Fruit fly (Drosophila melanogaster) whole organism, pupa: ENCODE measurements around the gene yellow-f.

ENCODE experiments used
- CG10348 ChIP-seq: fragments of 200-800 bp; sonication (Bioruptor generic); IDR thresholded peaks from 2 replicates; pipeline ENCODE4 v1.3.6; 2022; ENCODE audit warnings: missing biosample characterization, missing genetic modification characterization
- CG12605 ChIP-seq: fragments of 200-800 bp; sonication (Bioruptor generic); IDR thresholded peaks from 2 replicates; pipeline ENCODE4 v1.3.6; 2022; ENCODE audit warnings: missing biosample characterization, missing genetic modification characterization
- CG13204 ChIP-seq: fragments of 200-800 bp; sonication (Bioruptor generic); optimal IDR thresholded peaks from 2 replicates; lab custom pipeline; 2018; ENCODE audit warnings: missing biosample characterization, mild to moderate bottlenecking, missing genetic modification characterization, moderate library complexity
- CG14655 ChIP-seq: fragments of 200-800 bp; sonication (Bioruptor generic); optimal IDR thresholded peaks from 3 replicates; lab custom pipeline; 2017; ENCODE audit warnings: mild to moderate bottlenecking, missing biosample characterization, missing genetic modification reagents, missing genetic modification characterization
- CG15710 ChIP-seq: fragments of 200-800 bp; sonication (Bioruptor generic); optimal IDR thresholded peaks from 2 replicates; lab custom pipeline; 2018; ENCODE audit warnings: missing biosample characterization, mild to moderate bottlenecking, missing genetic modification characterization, moderate library complexity
- CG17806 ChIP-seq: fragments of 200-800 bp; sonication (Bioruptor generic); optimal IDR thresholded peaks from 2 replicates; lab custom pipeline; 2018; ENCODE audit warnings: missing biosample characterization, mild to moderate bottlenecking, missing genetic modification characterization, moderate library complexity
- CG32121 ChIP-seq: fragments of 200-800 bp; sonication (Bioruptor generic); IDR thresholded peaks from 2 replicates; pipeline ENCODE4 v1.3.6; 2022; ENCODE audit warnings: missing biosample characterization, missing genetic modification characterization
- CG34367 ChIP-seq: fragments of 200-800 bp; sonication (Bioruptor generic); optimal IDR thresholded peaks from 2 replicates; lab custom pipeline; 2018; ENCODE audit warnings: missing biosample characterization, mild to moderate bottlenecking, missing genetic modification characterization
- CG4496 ChIP-seq: fragments of 200-800 bp; sonication (Bioruptor generic); IDR thresholded peaks from 3 replicates; pipeline ENCODE4 v1.3.6; 2022; ENCODE audit warnings: missing biosample characterization, missing genetic modification characterization
- CG8159 ChIP-seq: fragments of 200-800 bp; sonication (Bioruptor generic); optimal IDR thresholded peaks from 3 replicates; lab custom pipeline; 2018; ENCODE audit warnings: missing biosample characterization, mild to moderate bottlenecking, missing genetic modification characterization, moderate library complexity
- CG8301 ChIP-seq: fragments of 200-800 bp; sonication (Bioruptor generic); optimal IDR thresholded peaks from 2 replicates; lab custom pipeline; 2018; ENCODE audit warnings: missing biosample characterization, mild to moderate bottlenecking, missing genetic modification characterization
- CG9948 ChIP-seq: fragments of 200-800 bp; sonication (Bioruptor generic); optimal IDR thresholded peaks from 2 replicates; lab custom pipeline; 2018; ENCODE audit warnings: missing biosample characterization, mild to moderate bottlenecking, missing genetic modification characterization, moderate library complexity
- D1 ChIP-seq: fragments of 200-800 bp; sonication (Bioruptor generic); optimal IDR thresholded peaks from 2 replicates; lab custom pipeline; 2018; ENCODE audit warnings: missing biosample characterization, mild to moderate bottlenecking, missing genetic modification characterization, moderate library complexity
- EcR ChIP-seq: fragments of 200-800 bp; sonication (Bioruptor generic); optimal IDR thresholded peaks from 3 replicates; lab custom pipeline; 2019; ENCODE audit warnings: missing biosample characterization, missing genetic modification characterization, mild to moderate bottlenecking, moderate library complexity, missing genetic modification reagents
- Ets98B ChIP-seq: fragments of 200-800 bp; sonication (Bioruptor generic); IDR thresholded peaks from 2 replicates; pipeline ENCODE4 v1.3.6; 2022; ENCODE audit warnings: missing biosample characterization, missing genetic modification characterization
- Pif1A ChIP-seq: fragments of 200-800 bp; sonication (Bioruptor generic); optimal IDR thresholded peaks from 3 replicates; lab custom pipeline; 2016; ENCODE audit warnings: missing biosample characterization, missing genetic modification characterization
- Pif1B ChIP-seq: fragments of 200-800 bp; sonication (Bioruptor generic); optimal IDR thresholded peaks from 3 replicates; lab custom pipeline; 2016; ENCODE audit warnings: missing biosample characterization, missing genetic modification characterization
- Snoo ChIP-seq: fragments of 200-800 bp; sonication (Bioruptor generic); optimal IDR thresholded peaks from 3 replicates; lab custom pipeline; 2017; ENCODE audit warnings: missing biosample characterization, mild to moderate bottlenecking, missing genetic modification characterization, inconsistent platforms
- fd96Ca ChIP-seq: fragments of 200-800 bp; sonication (Bioruptor generic); IDR thresholded peaks from 3 replicates; pipeline ENCODE4 v1.3.6; 2022; ENCODE audit warnings: missing biosample characterization, missing genetic modification characterization
- gl ChIP-seq: fragments of 200-800 bp; sonication (Bioruptor generic); optimal IDR thresholded peaks from 2 replicates; lab custom pipeline; 2018; ENCODE audit warnings: missing biosample characterization, mild to moderate bottlenecking, missing genetic modification characterization
- rn ChIP-seq: fragments of 200-800 bp; sonication (Bioruptor generic); IDR thresholded peaks from 2 replicates; pipeline ENCODE4 v1.3.6; 2022; ENCODE audit warnings: missing biosample characterization, missing genetic modification characterization

The yellow-f gene

DNA sequence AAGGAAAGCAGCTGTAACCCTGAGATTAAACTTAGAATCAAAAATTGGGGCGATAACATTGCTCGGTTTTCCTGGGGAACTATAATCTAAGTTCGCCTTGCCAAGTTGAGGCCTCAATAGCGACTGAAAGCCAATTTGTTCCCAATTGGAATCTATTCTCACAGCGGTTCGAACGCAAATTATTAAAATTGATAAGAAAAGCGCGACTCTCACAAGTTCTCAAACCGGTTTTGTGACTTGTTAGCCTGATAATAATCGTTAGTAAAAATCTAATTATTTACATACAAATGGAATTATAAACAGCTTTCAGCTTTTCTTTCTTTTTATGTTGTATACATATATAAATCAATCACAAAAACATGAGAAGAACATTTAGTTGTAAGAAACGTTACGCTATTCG, 2.0 kb upstream of the yellow-f start, which contains the start of gene yellow-f2:
yellow-f2 (minus strand) TSS at position 101 of the 400 bp plus-strand sequence.
- TF ChIP-seq CG9948 (tag; lab: Kevin White, UChicago) (no peak), CG8159 (tag; lab: Kevin White, UChicago) (no peak), CG14655 (GFP tag; lab: Kevin White, UChicago) (no peak), CG10348 (no peak), rn (GFP tag; lab: Robert Waterston, UW) (no peak), gl (tag; lab: Kevin White, UChicago) (no peak), Ets98B (GFP tag; lab: Robert Waterston, UW) (no peak), CG4496 (no peak)

DNA sequence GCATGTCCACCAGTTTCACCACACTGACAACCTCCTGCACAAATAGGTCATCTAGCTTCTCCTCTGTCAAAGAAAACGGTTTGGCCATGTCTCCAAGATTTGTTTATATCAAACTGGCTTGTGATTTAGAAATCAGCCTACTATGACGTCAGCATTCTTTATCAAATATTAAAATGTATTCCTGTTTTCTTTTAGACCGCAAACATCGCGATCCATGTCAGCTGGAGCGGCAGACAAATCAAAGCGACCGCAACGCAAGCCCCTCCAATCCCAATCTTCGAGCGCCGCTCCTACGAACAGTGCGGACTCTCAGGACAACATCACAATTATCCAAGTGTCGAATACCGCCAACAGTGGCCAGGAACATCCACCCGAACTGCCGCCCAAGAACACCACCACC, 4.6 kb downstream of the yellow-f start, which contains the start of gene CG14383:
CG14383 (minus strand) TSS at position 101 of the 400 bp plus-strand sequence.
- TF ChIP-seq CG32121 (GFP tag; lab: Robert Waterston, UW) (no peak), CG10348 (no peak), fd96Ca (GFP tag; lab: Robert Waterston, UW) (no peak), CG8301 (tag; lab: Kevin White, UChicago) (no peak), CG9948 (tag; lab: Kevin White, UChicago) (no peak), CG4496 (no peak), CG8159 (tag; lab: Kevin White, UChicago) (no peak), CG14655 (GFP tag; lab: Kevin White, UChicago) (no peak), Ets98B (GFP tag; lab: Robert Waterston, UW) (no peak), CG15710 (no peak), gl (tag; lab: Kevin White, UChicago) (no peak), Pif1A (GFP tag; lab: Kevin White, UChicago) (no peak), CG34367 (no peak), CG12605 (no peak), Snoo (no peak), EcR (GFP tag; lab: Kevin White, UChicago) (no peak), CG13204 (GFP tag; lab: Kevin White, UChicago) (no peak), rn (GFP tag; lab: Robert Waterston, UW) (no peak), D1 (tag; lab: Kevin White, UChicago) (no peak)

dm6 chr3R:12985828-12986530, 7.0 kb downstream of the yellow-f start, which contains the start of gene CG31342:
Gene CG31342, plus strand, starts transcription at chr3R:12986041.
- TF ChIP-seq CG15710 (peak; percentile 34), CG8301 (tag; lab: Kevin White, UChicago) (no peak), CG32121 (GFP tag; lab: Robert Waterston, UW) (peak; percentile 27; the same call in 1 of the 2 replicates), CG4496 (no peak), CG17806 (tag; lab: Kevin White, UChicago) (peak; percentile 27), CG9948 (tag; lab: Kevin White, UChicago) (peak; percentile 38), CG8159 (tag; lab: Kevin White, UChicago) (no peak), Snoo (peak; percentile 6)

dm6 chr3R:12982982-12983633, 9.9 kb downstream of the yellow-f start:
- TF ChIP-seq CG14655 (GFP tag; lab: Kevin White, UChicago) (no peak), CG12605 (peak; percentile 49; the same call in 1 of the 2 replicates), Ets98B (GFP tag; lab: Robert Waterston, UW) (no peak; the same call in 1 of the 2 replicates)

DNA sequence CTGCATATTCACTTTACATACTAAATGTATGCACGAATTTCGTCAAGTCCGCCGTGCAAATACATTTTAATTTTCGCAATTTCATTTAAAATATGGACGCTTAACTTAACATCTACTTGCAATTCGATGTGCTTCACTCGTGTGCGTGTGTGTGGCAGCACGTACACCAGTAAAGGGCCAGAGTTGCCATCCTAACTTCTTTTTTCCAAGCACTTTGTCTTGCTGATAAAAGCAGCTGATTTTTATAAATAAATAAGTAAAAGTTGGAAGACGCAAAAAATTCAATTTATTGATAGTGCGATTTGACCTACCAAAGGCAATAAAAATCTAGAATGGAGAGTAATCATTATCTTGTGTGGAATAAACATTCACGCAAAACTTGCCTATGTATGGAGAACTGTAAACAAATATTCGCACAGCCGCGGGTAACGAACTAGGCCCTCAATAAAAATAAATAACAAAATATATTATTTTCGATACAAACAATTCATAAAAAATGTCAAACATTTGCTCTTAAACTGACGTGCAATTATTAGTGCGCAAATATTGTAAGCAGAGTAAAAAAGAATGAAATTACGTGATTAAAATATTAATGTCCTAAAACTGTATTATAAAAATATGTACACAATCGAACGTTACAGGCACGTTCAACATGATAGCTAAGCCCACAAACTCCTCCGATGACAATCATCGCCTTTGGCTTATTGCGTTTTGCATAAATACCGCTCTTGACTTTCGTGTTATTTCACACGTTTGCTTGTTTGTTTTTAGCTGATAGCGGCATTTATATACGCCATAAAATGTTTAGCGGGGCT, 10.6 kb downstream of the yellow-f start:
- TF ChIP-seq CG17806 (tag; lab: Kevin White, UChicago) (peak; percentile 63), Pif1A (GFP tag; lab: Kevin White, UChicago) (peak; percentile 29), CG34367 (peak; percentile 64), Pif1B (GFP tag; lab: Kevin White, UChicago) (peak; percentile 67), gl (tag; lab: Kevin White, UChicago) (peak; percentile 52), CG12605 (peak; percentile 64), CG15710 (peak; percentile 67), CG8301 (tag; lab: Kevin White, UChicago) (peak; percentile 69), CG4496 (peak; percentile 79), rn (GFP tag; lab: Robert Waterston, UW) (peak; percentile 27; the same call in 1 of the 2 replicates), CG13204 (GFP tag; lab: Kevin White, UChicago) (no peak), CG32121 (GFP tag; lab: Robert Waterston, UW) (peak; percentile 74), CG10348 (peak; percentile 13; the same call in 1 of the 2 replicates), Ets98B (GFP tag; lab: Robert Waterston, UW) (peak; percentile 75), EcR (GFP tag; lab: Kevin White, UChicago) (peak; percentile 84), CG9948 (tag; lab: Kevin White, UChicago) (peak; percentile 56), CG14655 (GFP tag; lab: Kevin White, UChicago) (no peak), fd96Ca (GFP tag; lab: Robert Waterston, UW) (peak; percentile 59; the same call in 1 of the 3 replicates), D1 (tag; lab: Kevin White, UChicago) (peak; percentile 74), CG8159 (tag; lab: Kevin White, UChicago) (peak; percentile 69), Snoo (peak; percentile 51)
- TF ChIP-seq, all 21 proteins: peak for 19
